Worm (Caenorhabditis elegans) whole organism, late embryonic: ENCODE measurements around the gene math-34.
"Not testable (repeated sequence)": the region's sequence is repeated elsewhere in the genome, so short reads cannot be mapped to it uniquely, and the experiment has no call there.

Experiments used
- C08G9.2 ChIP-seq: sonication (generic microtip); optimal IDR thresholded peaks from 2 replicates; lab custom pipeline; 2016; ENCODE audit warnings: mild to moderate bottlenecking, missing genetic modification characterization, moderate library complexity, missing compliant biosample characterization
- C38D4.7 ChIP-seq: fragments of 200-800 bp; sonication (Bioruptor generic); optimal IDR thresholded peaks from 2 replicates; lab custom pipeline; 2018; ENCODE audit warnings: mild to moderate bottlenecking, missing genetic modification characterization, moderate library complexity, missing compliant biosample characterization
- K09A11.1 ChIP-seq: sonication (generic microtip); optimal IDR thresholded peaks from 2 replicates; lab custom pipeline; 2017; ENCODE audit warnings: antibody characterized with exemption, mild to moderate bottlenecking, missing genetic modification characterization, missing compliant biosample characterization; ENCODE audit not compliant: insufficient read depth
- ahr-1 ChIP-seq: sonication (generic microtip); optimal IDR thresholded peaks from 2 replicates; lab custom pipeline; 2016; ENCODE audit warnings: missing genetic modification characterization, missing compliant biosample characterization
- ceh-14 ChIP-seq: sonication (generic microtip); optimal IDR thresholded peaks from 2 replicates; lab custom pipeline; 2016; ENCODE audit warnings: missing genotype, missing genetic modification characterization, missing compliant biosample characterization
- ceh-19 ChIP-seq: fragments of 200-800 bp; sonication (Bioruptor generic); optimal IDR thresholded peaks from 2 replicates; lab custom pipeline; 2018; ENCODE audit warnings: mild to moderate bottlenecking, missing genetic modification characterization, missing compliant biosample characterization
- ceh-22 ChIP-seq: sonication (generic microtip); optimal IDR thresholded peaks from 2 replicates; lab custom pipeline; 2017; ENCODE audit warnings: missing biosample characterization, missing genetic modification characterization
- ceh-24 ChIP-seq: sonication (generic microtip); optimal IDR thresholded peaks from 2 replicates; lab custom pipeline; 2016; ENCODE audit warnings: mild to moderate bottlenecking, missing genetic modification characterization, missing compliant biosample characterization
- ceh-31 ChIP-seq: sonication (generic microtip); optimal IDR thresholded peaks from 2 replicates; lab custom pipeline; 2016; ENCODE audit warnings: missing genetic modification characterization, missing compliant biosample characterization
- ceh-34 ChIP-seq: sonication (generic microtip); optimal IDR thresholded peaks from 2 replicates; lab custom pipeline; 2016; ENCODE audit warnings: mild to moderate bottlenecking, missing genetic modification characterization, missing compliant biosample characterization
- ceh-45 ChIP-seq: fragments of 200-800 bp; sonication (Bioruptor generic); IDR thresholded peaks from 2 replicates; pipeline ENCODE4 v1.3.6; 2022; ENCODE audit warnings: missing genetic modification reagents, missing genetic modification characterization, missing compliant biosample characterization
- ceh-9 ChIP-seq: sonication (generic microtip); optimal IDR thresholded peaks from 2 replicates; lab custom pipeline; 2016; ENCODE audit warnings: mild to moderate bottlenecking, missing genetic modification characterization, inconsistent platforms, missing compliant biosample characterization
- che-1 ChIP-seq: sonication (generic microtip); optimal IDR thresholded peaks from 2 replicates; lab custom pipeline; 2016; ENCODE audit warnings: mild to moderate bottlenecking, missing genetic modification characterization, missing compliant biosample characterization
- dmd-4 ChIP-seq: sonication (generic microtip); optimal IDR thresholded peaks from 2 replicates; lab custom pipeline; 2016; ENCODE audit warnings: borderline replicate concordance, missing genetic modification characterization, missing compliant biosample characterization
- eyg-1 ChIP-seq: sonication (generic microtip); optimal IDR thresholded peaks from 2 replicates; lab custom pipeline; 2016; ENCODE audit warnings: missing genotype, missing genetic modification characterization, missing compliant biosample characterization
- fax-1 ChIP-seq: sonication (generic microtip); optimal IDR thresholded peaks from 2 replicates; lab custom pipeline; 2016; ENCODE audit warnings: missing genotype, missing genetic modification characterization, missing compliant biosample characterization
- hlh-13 ChIP-seq: fragments of 200-800 bp; sonication (Bioruptor generic); optimal IDR thresholded peaks from 2 replicates; lab custom pipeline; 2018; ENCODE audit warnings: mild to moderate bottlenecking, missing genetic modification characterization, missing compliant biosample characterization
- hlh-6 ChIP-seq: sonication (generic microtip); optimal IDR thresholded peaks from 2 replicates; lab custom pipeline; 2016; ENCODE audit warnings: missing genotype, missing genetic modification characterization, missing compliant biosample characterization
- hlh-8 ChIP-seq: sonication (generic microtip); optimal IDR thresholded peaks from 2 replicates; lab custom pipeline; 2016; ENCODE audit warnings: missing genotype, missing genetic modification characterization, missing compliant biosample characterization
- lim-6 ChIP-seq: sonication (generic microtip); optimal IDR thresholded peaks from 2 replicates; lab custom pipeline; 2016; ENCODE audit warnings: missing genetic modification characterization, missing compliant biosample characterization
- lin-11 ChIP-seq: fragments of 200-800 bp; sonication (Bioruptor generic); optimal IDR thresholded peaks from 2 replicates; lab custom pipeline; 2018; ENCODE audit warnings: mild to moderate bottlenecking, missing genetic modification characterization, missing compliant biosample characterization
- mec-3 ChIP-seq: sonication (generic microtip); optimal IDR thresholded peaks from 2 replicates; lab custom pipeline; 2016; ENCODE audit warnings: borderline replicate concordance, missing genetic modification characterization, missing compliant biosample characterization
- nfya-1 ChIP-seq: sonication (generic microtip); optimal IDR thresholded peaks from 2 replicates; lab custom pipeline; 2017; ENCODE audit warnings: missing genetic modification characterization, mild to moderate bottlenecking, missing compliant biosample characterization, antibody characterized with exemption, moderate library complexity
- pax-1 ChIP-seq: fragments of 150-350 bp; optimal IDR thresholded peaks from 2 replicates; lab custom pipeline; 2014; ENCODE audit warnings: missing biosample characterization, missing genetic modification characterization
- pha-4 ChIP-seq: fragments of 150-350 bp; optimal IDR thresholded peaks from 2 replicates; lab custom pipeline; 2018; ENCODE audit warnings: missing biosample characterization, missing genetic modification reagents, missing genetic modification characterization
- pros-1 ChIP-seq: fragments of 150-350 bp; optimal IDR thresholded peaks from 2 replicates; lab custom pipeline; 2014; ENCODE audit warnings: missing biosample characterization, missing genetic modification reagents, missing genetic modification characterization
- sdc-2 ChIP-seq: sonication (generic microtip); optimal IDR thresholded peaks from 2 replicates; lab custom pipeline; 2016; ENCODE audit warnings: missing genotype, missing genetic modification characterization, missing compliant biosample characterization
- sox-2 ChIP-seq: fragments of 200-800 bp; sonication (Bioruptor generic); IDR thresholded peaks from 2 replicates; pipeline ENCODE4 v1.3.6; 2022; ENCODE audit warnings: missing genetic modification reagents, missing genetic modification characterization, missing compliant biosample characterization
- tbx-7 ChIP-seq: sonication (generic microtip); optimal IDR thresholded peaks from 2 replicates; lab custom pipeline; 2016; ENCODE audit warnings: missing genotype, missing genetic modification characterization, missing compliant biosample characterization
- unc-55 ChIP-seq: sonication (generic microtip); optimal IDR thresholded peaks from 2 replicates; lab custom pipeline; 2017; ENCODE audit warnings: missing biosample characterization, missing genetic modification reagents, missing genetic modification characterization
- zip-5 ChIP-seq: sonication (generic microtip); optimal IDR thresholded peaks from 2 replicates; lab custom pipeline; 2016; ENCODE audit warnings: missing genetic modification characterization, missing compliant biosample characterization
- ztf-16 ChIP-seq: sonication (generic microtip); optimal IDR thresholded peaks from 2 replicates; lab custom pipeline; 2017; ENCODE audit warnings: missing genetic modification characterization, missing compliant biosample characterization

Gene math-34

DNA sequence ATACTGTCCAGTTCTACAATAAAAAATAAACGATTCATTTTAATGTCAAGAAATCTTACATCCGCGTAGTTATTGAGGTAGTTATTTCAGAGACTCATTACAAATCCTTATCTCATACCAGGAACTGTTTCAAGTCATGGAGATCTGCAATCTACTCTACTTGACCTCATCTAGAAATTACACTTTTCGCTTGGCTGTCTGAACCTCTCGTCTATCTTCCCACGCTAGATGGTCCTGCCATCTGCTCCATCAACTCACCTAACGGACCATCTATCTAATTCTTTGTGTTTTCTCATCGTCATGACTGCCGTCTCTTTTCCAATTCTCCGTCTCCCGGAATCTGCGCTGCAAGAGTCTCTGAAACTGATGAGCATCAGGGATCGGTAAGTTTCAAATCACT is 34.5 kb upstream of the math-34 start, which contains the start of gene F45D11.7:
Gene F45D11.7 (plus strand): TSS at position 301 of the 400 bp plus-strand sequence.
- TF ChIP-seq C38D4.7 (GFP tag; lab: Kevin White, UChicago); ceh-14; nfya-1 (tag; lab: Kevin White, UChicago): not testable (repeated sequence)

DNA sequence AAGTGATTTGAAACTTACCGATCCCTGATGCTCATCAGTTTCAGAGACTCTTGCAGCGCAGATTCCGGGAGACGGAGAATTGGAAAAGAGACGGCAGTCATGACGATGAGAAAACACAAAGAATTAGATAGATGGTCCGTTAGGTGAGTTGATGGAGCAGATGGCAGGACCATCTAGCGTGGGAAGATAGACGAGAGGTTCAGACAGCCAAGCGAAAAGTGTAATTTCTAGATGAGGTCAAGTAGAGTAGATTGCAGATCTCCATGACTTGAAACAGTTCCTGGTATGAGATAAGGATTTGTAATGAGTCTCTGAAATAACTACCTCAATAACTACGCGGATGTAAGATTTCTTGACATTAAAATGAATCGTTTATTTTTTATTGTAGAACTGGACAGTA is 32.7 kb upstream of the math-34 start, which contains the start of gene F45D11.11:
Gene F45D11.11 (minus strand): TSS at position 101 of the 400 bp plus-strand sequence.
- TF ChIP-seq ceh-31 (tag; lab: Kevin White, UChicago); unc-55; C08G9.2: not testable (repeated sequence)

DNA sequence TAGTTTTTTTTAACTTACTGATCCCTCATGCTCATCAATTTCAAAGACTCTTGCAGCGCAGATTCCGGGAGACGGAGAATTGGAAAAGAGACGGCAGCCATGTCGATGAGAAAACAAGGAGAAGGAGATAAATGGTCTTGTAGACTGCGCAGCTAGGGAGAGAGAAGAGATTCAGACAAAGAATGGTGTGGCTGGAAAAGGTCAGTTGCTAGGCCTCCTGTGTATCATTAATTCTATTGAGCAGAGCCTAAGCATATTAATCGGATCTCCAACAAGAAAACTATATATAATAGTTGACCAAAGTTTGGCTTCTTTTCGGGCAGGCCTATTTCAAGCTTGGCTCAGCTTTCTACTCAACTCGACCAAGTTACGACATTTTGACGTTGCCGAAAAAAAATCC is 29.3 kb upstream of the math-34 start, which contains the start of gene fbxb-29:
Gene fbxb-29 (minus strand): TSS at position 101 of the 400 bp plus-strand sequence.
- TF ChIP-seq lin-11 (tag; lab: Kevin White, UChicago) (no peak), hlh-13 (GFP tag; lab: Kevin White, UChicago) (no peak), K09A11.1 (tag; lab: Kevin White, UChicago) (no peak)

DNA sequence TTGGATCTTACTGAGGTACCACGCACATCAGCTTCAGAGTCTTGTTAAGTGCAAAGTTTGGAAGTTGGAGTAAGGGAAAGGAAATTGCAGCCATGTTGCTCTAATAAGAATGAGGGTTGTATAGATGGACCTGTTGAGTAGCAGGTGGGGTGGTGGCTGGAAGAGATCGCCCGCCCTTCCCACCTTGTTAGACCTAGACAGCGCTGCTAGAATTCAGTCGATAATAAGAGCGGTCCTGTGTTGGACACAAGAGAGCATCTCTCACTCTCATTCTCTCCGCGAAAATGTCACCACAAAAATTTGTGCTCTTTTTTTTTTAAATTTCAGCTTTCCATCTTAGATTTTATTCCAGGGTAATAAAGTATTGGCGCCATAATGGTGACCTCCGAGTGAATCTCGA is 27.4 kb upstream of the math-34 start, which contains the start of the genes fbxb-30 and F45D11.5:
Gene fbxb-30 (minus strand): TSS at position 101 of the 400 bp plus-strand sequence.
Gene F45D11.5 (plus strand): TSS at position 352 of the 400 bp plus-strand sequence.
- TF ChIP-seq hlh-8 (no peak), che-1 (tag; lab: Kevin White, UChicago) (no peak), K09A11.1 (tag; lab: Kevin White, UChicago) (no peak), ztf-16 (no peak), hlh-6 (tag; lab: Kevin White, UChicago) (no peak)

DNA sequence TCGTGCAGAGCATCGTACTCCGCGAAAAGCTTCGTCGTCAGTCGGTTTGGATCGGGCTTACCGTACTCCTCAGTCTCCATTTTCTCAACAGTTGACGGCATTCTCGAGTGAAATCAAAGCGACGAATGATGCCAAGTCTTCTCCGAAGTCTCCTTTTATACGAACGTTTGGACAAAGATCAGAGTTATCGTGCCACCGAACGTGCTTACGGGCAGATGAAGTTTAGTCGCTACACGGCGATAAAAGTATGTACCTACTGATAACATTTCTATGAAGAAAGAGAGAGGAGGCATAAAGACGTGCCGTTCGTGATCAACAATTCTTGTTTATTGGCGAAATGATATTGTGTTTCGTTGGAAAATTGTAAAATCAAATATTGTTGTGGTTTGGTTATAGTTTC is 22.4 kb upstream of the math-34 start, which contains the start of gene F45D11.14:
Gene F45D11.14 (minus strand): TSS at position 101 of the 400 bp plus-strand sequence.
- TF ChIP-seq ceh-19 (GFP tag; lab: Kevin White, UChicago); hlh-13 (GFP tag; lab: Kevin White, UChicago); pax-1: not testable (repeated sequence)

ce11 chrII:1024684-1025083 is 4.1 kb upstream of the math-34 start, which contains the start of gene btb-11:
Gene btb-11 (minus strand): TSS chrII:1024784.
- not testable (repeated sequence) for TF ChIP-seq zip-5 (tag; lab: Kevin White, UChicago); mec-3; ceh-45 (GFP tag; lab: Robert Waterston, UW)

ce11 chrII:1026670-1027069 is 2.1 kb upstream of the math-34 start, which contains the start of gene M01D1.12:
Gene M01D1.12 (plus strand): TSS chrII:1026970.
- TF ChIP-seq hlh-6 (tag; lab: Kevin White, UChicago) (no peak), pros-1 (tag; lab: Kevin White, UChicago) (no peak), sox-2 (GFP tag; lab: Robert Waterston, UW) (no peak), dmd-4 (tag; lab: Kevin White, UChicago) (no peak)

DNA sequence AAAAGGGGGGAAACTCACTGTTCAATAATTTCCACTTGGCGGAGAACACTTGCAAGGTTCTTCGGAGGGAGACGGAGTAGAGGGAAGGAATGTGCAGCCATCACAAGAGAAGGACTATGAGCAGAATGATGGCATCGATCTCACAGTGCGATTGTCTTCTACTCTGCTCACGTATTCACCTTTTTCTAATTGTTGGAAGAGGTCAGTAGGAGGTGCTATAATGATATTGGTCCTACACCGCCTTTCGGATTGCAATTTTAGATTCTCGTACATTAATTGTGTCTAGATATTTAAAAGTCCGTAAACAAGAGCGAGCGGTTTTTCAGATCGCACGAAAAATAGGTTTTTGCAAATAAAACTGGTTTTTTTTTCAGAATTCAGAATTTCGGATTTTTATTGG is 11.7 kb downstream of the math-34 start, which contains the start of gene fbxb-39:
Gene fbxb-39 (minus strand): TSS at position 101 of the 400 bp plus-strand sequence.
- TF ChIP-seq ahr-1, result no peak
- no peak for TF ChIP-seq ceh-24 (tag; lab: Kevin White, UChicago)
- TF ChIP-seq fax-1 (tag; lab: Kevin White, UChicago), result no peak
- no peak for TF ChIP-seq K09A11.1 (tag; lab: Kevin White, UChicago)
- TF ChIP-seq ceh-34 (tag; lab: Kevin White, UChicago), result no peak
- no peak for TF ChIP-seq ceh-22 (tag; lab: Kevin White, UChicago)
- no peak for TF ChIP-seq tbx-7 (tag; lab: Kevin White, UChicago)
- TF ChIP-seq lim-6, result no peak
- no peak for TF ChIP-seq sdc-2 (tag; lab: Kevin White, UChicago)
- no peak for TF ChIP-seq ceh-9 (tag; lab: Kevin White, UChicago)
- no peak for TF ChIP-seq pax-1
- TF ChIP-seq eyg-1, result no peak
- no peak for TF ChIP-seq pha-4 (tag; lab: Kevin White, UChicago)
- no peak for TF ChIP-seq unc-55
